Worm (Caenorhabditis elegans) whole organism, L4 larva: Measurements from ENCODE around the gene C54G7.1.

Experiments
- nhr-111 ChIP-seq: fragments of 200-800 bp; sonication (Bioruptor generic); optimal IDR thresholded peaks from 2 replicates; lab custom pipeline; 2018; ENCODE audit warnings: mild to moderate bottlenecking, missing genetic modification characterization, missing compliant biosample characterization
- nhr-76 ChIP-seq: fragments of 150-350 bp; optimal IDR thresholded peaks from 2 replicates; lab custom pipeline; 2014; ENCODE audit warnings: missing biosample characterization, missing genetic modification characterization
- pha-4 ChIP-seq, 2 experiments: fragments of 150-350 bp in 1 of 2; fragments of 200-800 bp in 1 of 2; sonication (Bioruptor generic) in 1 of 2; IDR thresholded peaks in 1 of 2; optimal IDR thresholded peaks in 1 of 2; 2 replicates each; pipeline versions ENCODE4 v1.3.6 to Lab custom; 2014 to 2022; ENCODE audit warnings: missing genetic modification characterization in 2 of 2, missing genetic modification reagents in 2 of 2, missing biosample characterization in 1 of 2, missing compliant biosample characterization in 1 of 2

- TF ChIP-seq nhr-76 (tag; lab: Kevin White, UChicago), result no peak
- no peak for TF ChIP-seq pha-4 (GFP tag; IDR thresholded peaks at IDR 0.05; lab: Robert Waterston, UW)
- TF ChIP-seq pha-4 (tag; optimal IDR thresholded peaks at IDR 0.05; lab: Kevin White, UChicago), result no peak
- TF ChIP-seq nhr-111 (GFP tag; lab: Kevin White, UChicago), result no peak
Measured at ce11 chrX:5565478-5565877, 21.7 kb downstream of the C54G7.1 start.
